Worm (Caenorhabditis elegans) whole organism, midembryonic: ENCODE measurements around the gene nhr-52.

ENCODE experiments used
- T22C8.4 ChIP-seq: fragments of 200-800 bp; sonication (Bioruptor generic); IDR thresholded peaks from 2 replicates; pipeline ENCODE4 v1.3.6; 2022; ENCODE audit warnings: missing genetic modification characterization, missing compliant biosample characterization
- cog-1 ChIP-seq: sonication (generic microtip); optimal IDR thresholded peaks from 2 replicates; lab custom pipeline; 2016; ENCODE audit warnings: missing genetic modification characterization, missing compliant biosample characterization
- flt-1 ChIP-seq: fragments of 200-800 bp; sonication (Bioruptor generic); IDR thresholded peaks from 2 replicates; pipeline ENCODE4 v1.3.6; 2022; ENCODE audit warnings: missing genetic modification characterization, missing compliant biosample characterization
- klf-2 ChIP-seq: fragments of 200-800 bp; sonication (Bioruptor generic); conservative IDR thresholded peaks from 2 replicates; pipeline ENCODE4 v1.3.6; 2022; ENCODE audit warnings: missing genetic modification reagents, missing genetic modification characterization, missing compliant biosample characterization
- med-1 ChIP-seq: sonication (generic microtip); optimal IDR thresholded peaks from 2 replicates; lab custom pipeline; 2017; ENCODE audit warnings: missing genetic modification characterization, mild to moderate bottlenecking, missing compliant biosample characterization, antibody characterized with exemption, missing genetic modification reagents; ENCODE audit not compliant: insufficient read depth
- ref-1 ChIP-seq: fragments of 200-800 bp; sonication (Bioruptor generic); conservative IDR thresholded peaks from 2 replicates; pipeline ENCODE4 v1.3.6; 2022; ENCODE audit warnings: missing genetic modification reagents, missing genetic modification characterization, missing compliant biosample characterization
- ztf-23 ChIP-seq: fragments of 200-800 bp; sonication (Bioruptor generic); IDR thresholded peaks from 2 replicates; pipeline ENCODE4 v1.3.6; 2022; ENCODE audit warnings: missing genetic modification reagents, missing genetic modification characterization, missing compliant biosample characterization
- ztf-29 ChIP-seq: fragments of 200-800 bp; sonication (Bioruptor generic); IDR thresholded peaks from 2 replicates; pipeline ENCODE4 v1.3.6; 2022; ENCODE audit warnings: missing genetic modification reagents, missing genetic modification characterization, missing compliant biosample characterization

- TF ChIP-seq med-1 (GFP tag; lab: Kevin White, UChicago) = no peak
- TF ChIP-seq cog-1 = no peak
- TF ChIP-seq ref-1 = no peak
- no peak for TF ChIP-seq flt-1
- TF ChIP-seq ztf-29 (GFP tag; lab: Robert Waterston, UW) = no peak
- TF ChIP-seq T22C8.4 (GFP tag; lab: Robert Waterston, UW) = no peak
- no peak for TF ChIP-seq ztf-23
- TF ChIP-seq klf-2 (GFP tag; lab: Robert Waterston, UW) = no peak
Observed at ce11 chrV:15711898-15712297, 34.6 kb downstream of the nhr-52 start, which contains the start of gene str-101.
